Worm (Caenorhabditis elegans) whole organism, L1 larva: ENCODE results near the gene F02C9.1.

Source experiments
- aha-1 ChIP-seq: fragments of 150-350 bp; optimal IDR thresholded peaks from 2 replicates; lab custom pipeline; 2014; ENCODE audit warnings: missing biosample characterization, missing genetic modification characterization
- blmp-1 ChIP-seq: fragments of 150-350 bp; optimal IDR thresholded peaks from 2 replicates; lab custom pipeline; 2014; ENCODE audit warnings: missing biosample characterization, missing genetic modification characterization
- ceh-90 ChIP-seq: sonication (generic microtip); optimal IDR thresholded peaks from 2 replicates; lab custom pipeline; 2016; ENCODE audit warnings: missing genetic modification characterization, missing compliant biosample characterization
- dpl-1 ChIP-seq, 3 experiments: fragments of 150-350 bp in 2 of 3; sonication (generic microtip) in 1 of 3; optimal IDR thresholded peaks; 2 replicates each; lab custom pipeline; 2014 to 2017; ENCODE audit warnings: missing biosample characterization in 3 of 3, missing genetic modification characterization in 3 of 3, missing genetic modification reagents in 3 of 3
- elt-2 ChIP-seq: sonication (generic microtip); optimal IDR thresholded peaks from 2 replicates; lab custom pipeline; 2016; ENCODE audit warnings: missing genetic modification characterization, mild to moderate bottlenecking, inconsistent platforms, missing compliant biosample characterization, missing genetic modification reagents
- hlh-17 ChIP-seq: fragments of 200-800 bp; sonication (Bioruptor generic); optimal IDR thresholded peaks from 2 replicates; lab custom pipeline; 2018; ENCODE audit warnings: missing genetic modification characterization, mild to moderate bottlenecking, missing compliant biosample characterization, moderate library complexity, borderline replicate concordance
- hlh-4 ChIP-seq: sonication (generic microtip); optimal IDR thresholded peaks from 2 replicates; lab custom pipeline; 2016; ENCODE audit warnings: mild to moderate bottlenecking, missing genetic modification characterization, missing compliant biosample characterization
- lsy-2 ChIP-seq, 2 experiments: fragments of 150-350 bp; optimal IDR thresholded peaks; 2 replicates each; lab custom pipeline; 2014; ENCODE audit warnings: missing biosample characterization in 2 of 2, missing genetic modification characterization in 2 of 2
- mep-1 ChIP-seq: fragments of 150-350 bp; optimal IDR thresholded peaks from 2 replicates; lab custom pipeline; 2014; ENCODE audit warnings: missing biosample characterization, missing genetic modification characterization
- nhr-11 ChIP-seq: fragments of 150-350 bp; optimal IDR thresholded peaks from 2 replicates; lab custom pipeline; 2014; ENCODE audit warnings: missing biosample characterization, missing genetic modification characterization
- nhr-12 ChIP-seq: sonication (generic microtip); optimal IDR thresholded peaks from 2 replicates; lab custom pipeline; 2017; ENCODE audit warnings: missing biosample characterization, missing genetic modification characterization
- skn-1 ChIP-seq: fragments of 150-350 bp; optimal IDR thresholded peaks from 2 replicates; lab custom pipeline; 2014; ENCODE audit warnings: missing biosample characterization, missing genetic modification characterization
- unc-130 ChIP-seq: fragments of 150-350 bp; optimal IDR thresholded peaks from 2 replicates; lab custom pipeline; 2017; ENCODE audit warnings: missing biosample characterization, missing genetic modification characterization, inconsistent platforms
- unc-98 ChIP-seq: fragments of 200-800 bp; sonication (Bioruptor generic); IDR thresholded peaks from 2 replicates; pipeline ENCODE4 v1.3.6; 2022; ENCODE audit warnings: missing genetic modification characterization, missing compliant biosample characterization

DNA sequence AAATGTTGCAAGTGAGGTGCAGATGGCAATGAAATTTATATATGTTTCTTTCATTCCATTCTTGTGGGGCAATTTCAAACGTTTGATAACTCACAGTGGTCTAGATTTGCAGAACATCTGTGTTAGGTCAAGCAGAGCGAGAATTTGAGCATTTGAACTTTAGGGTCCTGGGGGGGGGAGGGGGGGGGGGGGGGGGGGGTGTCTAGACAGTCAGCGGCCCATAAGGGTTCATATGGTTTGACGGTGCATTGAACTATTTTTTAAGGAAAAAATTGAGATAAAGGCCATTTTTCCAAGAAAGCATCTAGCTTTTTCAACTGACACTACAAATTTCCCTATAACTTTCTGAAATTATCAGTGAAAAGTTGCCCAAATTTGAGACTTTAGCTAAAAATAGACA, 47.4 kb downstream of the F02C9.1 start:
- TF ChIP-seq blmp-1 (no peak), skn-1 (tag; lab: Kevin White, UChicago) (no peak), mep-1 (tag; lab: Kevin White, UChicago) (no peak), aha-1 (tag; lab: Kevin White, UChicago) (no peak), hlh-4 (tag; lab: Kevin White, UChicago) (no peak), unc-130 (tag; lab: Kevin White, UChicago) (no peak), nhr-12 (tag; lab: Kevin White, UChicago) (no peak), lsy-2 (tag; optimal IDR thresholded peaks at IDR 0.05; lab: Kevin White, UChicago) (no peak), unc-98 (GFP tag; lab: Robert Waterston, UW) (no peak), ceh-90 (no peak), nhr-11 (no peak), dpl-1 (GFP tag; optimal IDR thresholded peaks at IDR 0.05; lab: Kevin White, UChicago) (no peak), hlh-17 (GFP tag; lab: Kevin White, UChicago) (no peak), elt-2 (no peak)
